Fruit fly (Drosophila melanogaster) whole organism, embryonic: ENCODE measurements around the gene Rpt5.

Experiments
- Antp ChIP-seq: fragments of 200-800 bp; sonication (Bioruptor generic); optimal IDR thresholded peaks from 3 replicates; lab custom pipeline; 2016; ENCODE audit warnings: missing biosample characterization, missing genetic modification characterization
- Awh ChIP-seq: fragments of 200-800 bp; sonication (Bioruptor generic); IDR thresholded peaks from 2 replicates; pipeline ENCODE4, ENCODE4 v1.3.6; 2022; ENCODE audit warnings: missing biosample characterization, missing genetic modification characterization
- CG10267 ChIP-seq: fragments of 200-800 bp; sonication (Bioruptor generic); optimal IDR thresholded peaks from 2 replicates; lab custom pipeline; 2018; ENCODE audit warnings: missing biosample characterization, mild to moderate bottlenecking, missing genetic modification characterization, moderate library complexity
- CG11560 ChIP-seq: fragments of 200-800 bp; sonication (Bioruptor generic); IDR thresholded peaks from 3 replicates; pipeline ENCODE4 v1.3.6; 2022; ENCODE audit warnings: missing biosample characterization, missing genetic modification characterization
- CG12236 ChIP-seq: fragments of 200-800 bp; sonication (Bioruptor generic); optimal IDR thresholded peaks from 2 replicates; lab custom pipeline; 2016; ENCODE audit warnings: missing biosample characterization, missing genetic modification characterization
- CG1233 ChIP-seq: fragments of 200-800 bp; sonication (Bioruptor generic); optimal IDR thresholded peaks from 4 replicates; lab custom pipeline; 2018; ENCODE audit warnings: missing biosample characterization, mild to moderate bottlenecking, missing genetic modification characterization
- CG14014 ChIP-seq: fragments of 200-800 bp; sonication (Bioruptor generic); IDR thresholded peaks from 2 replicates; pipeline ENCODE4 v1.3.6; 2022; ENCODE audit warnings: missing biosample characterization, missing genetic modification characterization
- CG14710 ChIP-seq: fragments of 200-800 bp; sonication (Bioruptor generic); optimal IDR thresholded peaks from 3 replicates; lab custom pipeline; 2019; ENCODE audit warnings: missing biosample characterization, mild to moderate bottlenecking, missing genetic modification characterization, moderate library complexity
- CG15011 ChIP-seq: fragments of 200-800 bp; sonication (Bioruptor generic); optimal IDR thresholded peaks from 3 replicates; lab custom pipeline; 2018; ENCODE audit warnings: missing biosample characterization, mild to moderate bottlenecking, missing genetic modification characterization
- CG1603 ChIP-seq: fragments of 200-800 bp; sonication (Bioruptor generic); optimal IDR thresholded peaks from 2 replicates; lab custom pipeline; 2019; ENCODE audit warnings: missing biosample characterization, mild to moderate bottlenecking, missing genetic modification characterization, moderate library complexity
- CG16779 ChIP-seq: fragments of 200-800 bp; sonication (Bioruptor generic); IDR thresholded peaks from 2 replicates; pipeline ENCODE4 v1.3.6; 2022; ENCODE audit warnings: missing biosample characterization, missing genetic modification characterization
- CG16815 ChIP-seq: fragments of 200-800 bp; sonication (Bioruptor generic); optimal IDR thresholded peaks from 3 replicates; lab custom pipeline; 2017; ENCODE audit warnings: missing biosample characterization, mild to moderate bottlenecking, missing genetic modification characterization
- CG18599 ChIP-seq: fragments of 200-800 bp; sonication (Bioruptor generic); optimal IDR thresholded peaks from 3 replicates; lab custom pipeline; 2017; ENCODE audit warnings: missing biosample characterization, missing genetic modification characterization, mild to moderate bottlenecking, moderate library complexity, missing genetic modification reagents
- CG31224 ChIP-seq: fragments of 200-800 bp; sonication (Bioruptor generic); IDR thresholded peaks from 2 replicates; pipeline ENCODE4 v1.3.6; 2022; ENCODE audit warnings: missing biosample characterization, missing genetic modification characterization
- CG32532 ChIP-seq: fragments of 200-800 bp; sonication (Bioruptor generic); IDR thresholded peaks from 2 replicates; pipeline ENCODE4 v1.3.6; 2022; ENCODE audit warnings: missing biosample characterization, missing genetic modification characterization
- CG3838 ChIP-seq: fragments of 200-800 bp; sonication (Bioruptor generic); optimal IDR thresholded peaks from 3 replicates; lab custom pipeline; 2016; ENCODE audit warnings: missing biosample characterization, missing genetic modification characterization
- CG6854 ChIP-seq: fragments of 200-800 bp; sonication (Bioruptor generic); optimal IDR thresholded peaks from 3 replicates; lab custom pipeline; 2017; ENCODE audit warnings: missing biosample characterization, mild to moderate bottlenecking, missing genetic modification characterization
- CG7271 ChIP-seq: fragments of 200-800 bp; sonication (Bioruptor generic); optimal IDR thresholded peaks from 2 replicates; lab custom pipeline; 2018; ENCODE audit warnings: missing biosample characterization, mild to moderate bottlenecking, missing genetic modification characterization, moderate library complexity
- CG8765 ChIP-seq: fragments of 200-800 bp; sonication (Bioruptor generic); IDR thresholded peaks from 2 replicates; pipeline ENCODE4 v1.3.6; 2022; ENCODE audit warnings: missing biosample characterization, missing genetic modification characterization
- CG9932 ChIP-seq: fragments of 200-800 bp; sonication (Bioruptor generic); IDR thresholded peaks from 2 replicates; pipeline ENCODE4 v1.3.6; 2022; ENCODE audit warnings: missing biosample characterization, missing genetic modification characterization
- Dip3 ChIP-seq: fragments of 200-800 bp; sonication (Bioruptor generic); optimal IDR thresholded peaks from 3 replicates; lab custom pipeline; 2016; ENCODE audit warnings: missing biosample characterization, missing genetic modification characterization
- Elba2 ChIP-seq: fragments of 200-800 bp; sonication (Bioruptor generic); optimal IDR thresholded peaks from 3 replicates; lab custom pipeline; 2016; ENCODE audit warnings: missing biosample characterization, missing genetic modification characterization
- Ets65A ChIP-seq: fragments of 200-800 bp; sonication (Bioruptor generic); peaks from one replicate; lab custom pipeline; 2016; ENCODE audit warnings: missing biosample characterization, missing genetic modification characterization
- Fer1 ChIP-seq: fragments of 200-800 bp; sonication (Bioruptor generic); optimal IDR thresholded peaks from 2 replicates; lab custom pipeline; 2017; ENCODE audit warnings: missing biosample characterization, mild to moderate bottlenecking, missing genetic modification characterization
- Hmr ChIP-seq: fragments of 200-800 bp; sonication (Bioruptor generic); optimal IDR thresholded peaks from 3 replicates; lab custom pipeline; 2017; ENCODE audit warnings: mild to moderate bottlenecking, missing biosample characterization, missing genetic modification reagents, missing genetic modification characterization
- NFAT ChIP-seq: fragments of 200-800 bp; sonication (Bioruptor generic); IDR thresholded peaks from 2 replicates; pipeline ENCODE4 v1.3.6; 2022; ENCODE audit warnings: missing biosample characterization, missing genetic modification characterization
- Neu2 ChIP-seq: fragments of 200-800 bp; sonication (Bioruptor generic); optimal IDR thresholded peaks from 3 replicates; lab custom pipeline; 2016; ENCODE audit warnings: missing biosample characterization, missing genetic modification characterization, borderline replicate concordance
- Pdp1 ChIP-seq, 2 experiments: fragments of 200-800 bp; sonication (Bioruptor generic); optimal IDR thresholded peaks; 3 replicates each; lab custom pipeline; 2016; ENCODE audit warnings: missing biosample characterization in 2 of 2, missing genetic modification characterization in 2 of 2, mild to moderate bottlenecking in 1 of 2, moderate library complexity in 1 of 2
- Taf1 ChIP-seq: fragments of 200-800 bp; sonication (Bioruptor generic); IDR thresholded peaks from 2 replicates; pipeline ENCODE4 v1.3.6; 2022; ENCODE audit warnings: missing biosample characterization, missing genetic modification characterization
- Vsx1 ChIP-seq: fragments of 200-800 bp; sonication (Bioruptor generic); optimal IDR thresholded peaks from 2 replicates; lab custom pipeline; 2017; ENCODE audit warnings: missing biosample characterization, mild to moderate bottlenecking, missing genetic modification characterization, missing genetic modification reagents
- YL-1 ChIP-seq: fragments of 200-800 bp; sonication (Bioruptor generic); optimal IDR thresholded peaks from 3 replicates; lab custom pipeline; 2017; ENCODE audit warnings: missing biosample characterization, mild to moderate bottlenecking, missing genetic modification characterization
- az2 ChIP-seq: fragments of 200-800 bp; sonication (Bioruptor generic); optimal IDR thresholded peaks from 3 replicates; lab custom pipeline; 2016; ENCODE audit warnings: missing biosample characterization, missing genetic modification characterization
- chif ChIP-seq, 2 experiments: fragments of 200-800 bp; sonication (Bioruptor generic); optimal IDR thresholded peaks; 3 replicates each; lab custom pipeline; 2016; ENCODE audit warnings: missing biosample characterization in 2 of 2, missing genetic modification characterization in 2 of 2
- crp ChIP-seq, 2 experiments: fragments of 200-800 bp; sonication (Bioruptor generic); optimal IDR thresholded peaks; 2 replicates in 1 of 2; 3 replicates in 1 of 2; lab custom pipeline; 2017; ENCODE audit warnings: missing biosample characterization in 2 of 2, missing genetic modification characterization in 2 of 2, mild to moderate bottlenecking in 1 of 2, moderate library complexity in 1 of 2
- danr ChIP-seq: fragments of 200-800 bp; sonication (Bioruptor generic); IDR thresholded peaks from 2 replicates; pipeline ENCODE4 v1.3.6; 2022; ENCODE audit warnings: missing biosample characterization, missing genetic modification characterization
- fru ChIP-seq: fragments of >200 bp; optimal IDR thresholded peaks from 2 replicates; lab custom pipeline; 2017
- gcm2 ChIP-seq: fragments of 200-800 bp; sonication (Bioruptor generic); optimal IDR thresholded peaks from 2 replicates; lab custom pipeline; 2016; ENCODE audit warnings: missing biosample characterization, missing genetic modification characterization
- kni ChIP-seq: fragments of 200-800 bp; sonication (Bioruptor generic); optimal IDR thresholded peaks from 3 replicates; lab custom pipeline; 2017; ENCODE audit warnings: mild to moderate bottlenecking, missing biosample characterization, missing genetic modification reagents, missing genetic modification characterization
- lov ChIP-seq, 2 experiments: fragments of 200-800 bp in 1 of 2; fragments of >200 bp in 1 of 2; sonication (Bioruptor generic) in 1 of 2; IDR thresholded peaks in 1 of 2; optimal IDR thresholded peaks in 1 of 2; 2 replicates in 1 of 2; 3 replicates in 1 of 2; pipeline versions ENCODE4 v1.3.6 to Lab custom; 2017 to 2022; ENCODE audit warnings: missing biosample characterization in 1 of 2, missing genetic modification characterization in 1 of 2
- pb ChIP-seq: fragments of 200-800 bp; sonication (Bioruptor generic); optimal IDR thresholded peaks from 3 replicates; lab custom pipeline; 2016; ENCODE audit warnings: missing biosample characterization, missing genetic modification characterization
- pho ChIP-seq: fragments of 200-800 bp; sonication (Bioruptor generic); optimal IDR thresholded peaks from 2 replicates; lab custom pipeline; 2016; ENCODE audit warnings: missing biosample characterization, missing genetic modification characterization
- pita ChIP-seq: fragments of 200-800 bp; sonication (Bioruptor generic); optimal IDR thresholded peaks from 2 replicates; lab custom pipeline; 2017; ENCODE audit warnings: missing biosample characterization, mild to moderate bottlenecking, missing genetic modification characterization
- row ChIP-seq: fragments of 200-800 bp; sonication (Bioruptor generic); IDR thresholded peaks from 3 replicates; pipeline ENCODE4 v1.3.6; 2022; ENCODE audit warnings: missing biosample characterization, missing genetic modification characterization
- seq ChIP-seq: fragments of 200-800 bp; sonication (Bioruptor generic); IDR thresholded peaks from 2 replicates; pipeline ENCODE4 v1.3.6; 2022; ENCODE audit warnings: missing biosample characterization, missing genetic modification characterization
- ttk ChIP-seq: fragments of 200-800 bp; sonication (Bioruptor generic); IDR thresholded peaks from 2 replicates; pipeline ENCODE4 v2.1.2; 2022; ENCODE audit warnings: missing biosample characterization, missing genetic modification characterization
- vnd ChIP-seq: fragments of 200-800 bp; sonication (Bioruptor generic); IDR thresholded peaks from 3 replicates; pipeline ENCODE4 v1.3.6; 2022; ENCODE audit warnings: missing biosample characterization, missing genetic modification characterization; ENCODE audit not compliant: partially characterized antibody

The Rpt5 gene

DNA sequence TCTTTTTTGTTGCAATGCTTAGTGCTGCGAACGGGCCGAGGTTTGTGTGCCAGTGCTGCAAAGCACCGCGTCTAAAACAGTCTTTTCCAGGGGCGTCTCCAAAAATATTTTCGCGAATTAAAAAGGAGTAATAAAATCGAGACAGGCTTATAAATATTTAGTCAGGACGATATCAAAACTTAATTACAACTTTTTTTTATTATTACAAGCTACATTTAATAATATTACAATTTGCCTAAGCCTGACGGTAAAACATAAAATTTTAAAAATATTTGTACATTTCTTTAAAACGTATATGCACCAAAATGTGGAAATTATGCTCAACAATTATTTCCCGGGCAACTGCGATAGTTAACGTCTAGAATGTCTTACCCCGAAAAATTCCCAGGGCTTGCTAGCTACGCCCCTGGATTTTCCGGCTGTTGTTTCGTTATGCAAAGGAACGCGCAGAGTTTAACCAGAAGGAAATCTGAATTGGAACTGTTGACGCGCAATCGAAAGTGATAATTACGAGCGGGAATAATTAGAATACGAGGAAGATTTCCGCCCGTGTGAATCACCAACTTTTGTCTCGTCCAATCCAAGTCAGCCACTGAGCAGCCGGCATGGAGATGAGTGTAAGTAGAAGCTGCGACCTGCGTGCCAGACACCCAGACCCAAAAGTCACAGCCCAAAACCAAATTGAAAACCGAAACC is 5.4 kb downstream of the Rpt5 start, which contains the start of the genes PTPMT1 and Hrd3 (continued):
- TF ChIP-seq seq = peak; percentile 95
- peak; percentile 96 for TF ChIP-seq Antp
- peak; percentile 95 for TF ChIP-seq gcm2
- TF ChIP-seq, all 482 proteins: peak for 440

DNA sequence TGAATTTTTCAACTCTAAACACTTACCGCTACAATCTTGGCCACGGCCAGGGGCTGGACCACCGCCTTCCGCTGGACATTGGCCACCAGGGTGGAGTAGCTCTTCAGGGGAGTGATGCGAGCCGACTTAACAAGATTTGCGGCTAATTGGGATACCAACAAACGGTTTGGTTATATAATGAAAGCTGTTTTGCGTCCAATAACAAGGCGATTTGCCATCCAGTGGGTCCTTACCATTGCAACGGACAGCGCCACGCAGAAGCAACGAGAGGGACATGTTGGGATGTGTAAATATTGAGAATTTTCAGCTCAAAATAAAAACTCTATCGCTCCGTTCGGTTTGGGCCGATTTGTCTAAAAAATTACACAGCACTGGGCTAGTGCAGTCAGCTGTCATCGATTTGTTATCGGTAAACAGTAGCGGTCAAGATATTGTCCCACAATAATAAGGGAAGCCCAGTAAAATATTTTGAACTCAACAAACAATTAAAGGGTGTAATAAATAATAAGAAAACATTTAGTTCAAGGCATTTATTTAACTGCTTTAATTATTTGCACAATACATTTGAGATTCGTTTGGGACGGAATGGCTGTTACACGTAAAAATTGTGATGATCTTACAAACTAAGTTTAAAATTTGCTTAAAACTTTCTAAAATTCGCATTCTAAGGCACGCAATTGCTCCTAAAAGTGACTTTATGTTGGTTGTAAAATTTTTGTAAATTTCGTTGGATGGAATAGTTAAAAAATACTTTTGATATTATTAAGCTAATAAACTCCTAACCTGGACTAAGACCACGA is 7.7 kb downstream of the Rpt5 start, which contains the start of gene SdhD:
TSS of gene SdhD (minus strand) at position 382 of the 800 bp plus-strand sequence.
- no peak for TF ChIP-seq CG8765 (GFP tag; lab: Robert Waterston, UW)
- TF ChIP-seq danr (GFP tag; lab: Robert Waterston, UW) = no peak
- peak; percentile 75 for TF ChIP-seq YL-1 (GFP tag; lab: Kevin White, UChicago)
- TF ChIP-seq CG14014 = peak; percentile 7; the same call in 1 of the 2 replicates
- TF ChIP-seq Hmr (GFP tag; lab: Kevin White, UChicago) = peak; percentile 30
- peak; percentile 66 for TF ChIP-seq Neu2 (GFP tag; lab: Kevin White, UChicago)
- no peak for TF ChIP-seq Taf1 (GFP tag; lab: Robert Waterston, UW)
- TF ChIP-seq CG1603 (tag; lab: Kevin White, UChicago) = peak; percentile 85
- no peak for TF ChIP-seq CG7271
- TF ChIP-seq CG15011 = no peak
- TF ChIP-seq Pdp1 (GFP tag; optimal IDR thresholded peaks at IDR 0.05; lab: Kevin White, UChicago) = peak; percentile 15 to 98
- TF ChIP-seq CG16779 (GFP tag; lab: Robert Waterston, UW) = no peak
- peak; percentile 14 for TF ChIP-seq CG1233 (GFP tag; lab: Kevin White, UChicago)
- TF ChIP-seq az2 (GFP tag; lab: Kevin White, UChicago) = no peak
- no peak for TF ChIP-seq Dip3 (GFP tag; lab: Kevin White, UChicago)
- peak; percentile 56 for TF ChIP-seq CG9932 (GFP tag; lab: Robert Waterston, UW)
- peak in 1 of 2 experiments; percentile 75 for TF ChIP-seq crp (GFP tag; optimal IDR thresholded peaks at IDR 0.05; lab: Kevin White, UChicago)
- TF ChIP-seq Awh (GFP tag; lab: Robert Waterston, UW) = no peak
- peak; percentile 21; the same call in 1 of the 2 replicates for TF ChIP-seq CG32532 (GFP tag; lab: Robert Waterston, UW)
- TF ChIP-seq CG31224 (GFP tag; lab: Robert Waterston, UW) = no peak
- TF ChIP-seq ttk = no peak
- no peak for TF ChIP-seq CG3838
- no peak for TF ChIP-seq CG11560 (tag; lab: Robert Waterston, UW)
- TF ChIP-seq pita (GFP tag; lab: Kevin White, UChicago) = no peak
- peak; percentile 37 for TF ChIP-seq CG18599
- no peak for TF ChIP-seq pho (GFP tag; lab: Kevin White, UChicago)
- no peak for TF ChIP-seq CG6854
- no peak for TF ChIP-seq CG16815
- peak; percentile 21; the same call in 1 of the 3 replicates for TF ChIP-seq row (GFP tag; lab: Robert Waterston, UW)
- peak; percentile 46 for TF ChIP-seq Vsx1 (GFP tag; lab: Kevin White, UChicago)
- no peak for TF ChIP-seq pb (GFP tag; lab: Kevin White, UChicago)
- peak; percentile 34 for TF ChIP-seq Elba2
- no peak for TF ChIP-seq NFAT (GFP tag; lab: Robert Waterston, UW)
- no peak for TF ChIP-seq kni
- TF ChIP-seq Ets65A (GFP tag; lab: Kevin White, UChicago) = peak; percentile 74
- no peak for TF ChIP-seq fru (lab: Kevin White, UChicago)
- TF ChIP-seq chif (GFP tag; optimal IDR thresholded peaks at IDR 0.05; lab: Kevin White, UChicago) = no peak
- peak; percentile 16 for TF ChIP-seq CG14710 (tag; lab: Kevin White, UChicago)
- no peak for TF ChIP-seq CG12236 (GFP tag; lab: Kevin White, UChicago)
- no peak for TF ChIP-seq lov (optimal IDR thresholded peaks at IDR 0.05; lab: Kevin White, UChicago)
- TF ChIP-seq lov (GFP tag; IDR thresholded peaks at IDR 0.05; lab: Robert Waterston, UW) = no peak
- peak; percentile 92 for TF ChIP-seq CG10267 (tag; lab: Kevin White, UChicago)
- TF ChIP-seq vnd (GFP tag; lab: Robert Waterston, UW) = no peak
- TF ChIP-seq Fer1 (GFP tag; lab: Kevin White, UChicago) = peak; percentile 46
